Fruit fly (Drosophila melanogaster) whole organism, larva: Measurements from ENCODE around the gene CG15570.

Source experiments
- noc ChIP-seq: fragments of 200-800 bp; sonication (Bioruptor generic); optimal IDR thresholded peaks from 3 replicates; lab custom pipeline; 2019; ENCODE audit warnings: missing biosample characterization, mild to moderate bottlenecking, missing genetic modification characterization, moderate library complexity

The CG15570 gene

dm6 chrX:4217870-4218269 lies at the start of gene CG15570:
Gene CG15570 (plus strand): TSS chrX:4218170.
- no peak for TF ChIP-seq noc (tag; lab: Kevin White, UChicago)

dm6 chrX:4170492-4170891 lies 47.5 kb upstream of the CG15570 start:
- no peak for TF ChIP-seq noc (tag; lab: Kevin White, UChicago)

dm6 chrX:4172143-4172771 lies 45.7 kb upstream of the CG15570 start:
- no peak for TF ChIP-seq noc (tag; lab: Kevin White, UChicago)

- no peak for TF ChIP-seq noc (tag; lab: Kevin White, UChicago)
Measured at dm6 chrX:4173381-4173780, 44.6 kb upstream of the CG15570 start.

dm6 chrX:4175805-4176204 lies 42.2 kb upstream of the CG15570 start:
- no peak for TF ChIP-seq noc (tag; lab: Kevin White, UChicago)

dm6 chrX:4177733-4178132 lies 40.2 kb upstream of the CG15570 start:
- no peak for TF ChIP-seq noc (tag; lab: Kevin White, UChicago)

dm6 chrX:4178819-4179218 lies 39.2 kb upstream of the CG15570 start:
- TF ChIP-seq noc (tag; lab: Kevin White, UChicago): no peak

- no peak for TF ChIP-seq noc (tag; lab: Kevin White, UChicago)
Measured at dm6 chrX:4185393-4185792, 32.6 kb upstream of the CG15570 start.

- TF ChIP-seq noc (tag; lab: Kevin White, UChicago): no peak
Measured at dm6 chrX:4186737-4187136, 31.2 kb upstream of the CG15570 start.

- TF ChIP-seq noc (tag; lab: Kevin White, UChicago): no peak
Measured at dm6 chrX:4197463-4197862, 20.5 kb upstream of the CG15570 start.

dm6 chrX:4198769-4199168 lies 19.2 kb upstream of the CG15570 start:
- no peak for TF ChIP-seq noc (tag; lab: Kevin White, UChicago)

dm6 chrX:4200612-4201011 lies 17.4 kb upstream of the CG15570 start:
- TF ChIP-seq noc (tag; lab: Kevin White, UChicago): no peak

dm6 chrX:4202235-4202794 lies 15.7 kb upstream of the CG15570 start:
- peak; percentile 68 for TF ChIP-seq noc (tag; lab: Kevin White, UChicago)

dm6 chrX:4203713-4204447 lies 14.1 kb upstream of the CG15570 start:
- TF ChIP-seq noc (tag; lab: Kevin White, UChicago): no peak

- peak; percentile 38 for TF ChIP-seq noc (tag; lab: Kevin White, UChicago)
Measured at dm6 chrX:4205346-4206178, 12.4 kb upstream of the CG15570 start, which contains the start of gene Fas2. Gene Fas2 (minus strand): TSS chrX:4206093.

dm6 chrX:4206764-4207163 lies 11.2 kb upstream of the CG15570 start:
- no peak for TF ChIP-seq noc (tag; lab: Kevin White, UChicago)
